Fruit fly (Drosophila melanogaster): ENCODE results near the gene CG7168.
A peak's percentile ranks its signal among the peaks of the same experiment; 100 is the strongest.

Gene CG7168

DNA sequence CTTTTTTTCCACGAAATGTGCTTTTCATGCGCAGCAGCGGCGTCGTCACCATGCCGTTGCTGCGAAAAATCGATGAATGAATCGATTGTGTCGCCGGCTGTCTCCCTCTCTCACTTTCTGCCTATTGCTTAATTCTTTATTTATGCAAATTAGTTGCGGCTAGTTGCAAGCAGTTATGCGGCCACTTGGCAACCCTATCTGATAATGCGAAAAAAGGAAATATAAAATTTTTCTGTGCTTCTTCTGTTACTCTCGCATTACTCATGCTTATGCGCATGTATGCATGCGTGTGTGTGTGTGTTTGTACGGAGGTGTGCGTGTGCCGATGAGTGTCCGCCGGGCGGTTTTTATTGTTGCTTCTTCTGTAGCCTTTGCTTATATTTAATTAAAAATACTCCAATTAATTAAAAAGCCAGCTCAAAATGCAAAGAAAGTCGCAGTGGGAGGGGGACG, 17.9 kb upstream of the CG7168 start (continued):
- no peak for TF ChIP-seq CG6791 (GFP tag; IDR thresholded peaks at IDR 0.05; ENCODE audit: partially characterized antibody)
- TF ChIP-seq crol (GFP tag; IDR thresholded peaks at IDR 0.05), result peak; percentile 49; the same call in 1 of the 2 replicates
- no peak for TF ChIP-seq CG7372 (GFP tag; IDR thresholded peaks at IDR 0.05)
- TF ChIP-seq NfI (GFP tag; optimal IDR thresholded peaks at IDR 0.05), result no peak
- no peak for TF ChIP-seq bbx (GFP tag; IDR thresholded peaks at IDR 0.05; ENCODE audit: partially characterized antibody)
- TF ChIP-seq pan (optimal IDR thresholded peaks at IDR 0.05), result no peak
- peak in 1 of 2 experiments; percentile 14 for TF ChIP-seq pan (GFP tag; optimal IDR thresholded peaks at IDR 0.05 in 1 of 2, IDR thresholded peaks at IDR 0.05 in 1 of 2)
- peak; percentile 51 for TF ChIP-seq B-H2 (GFP tag; optimal IDR thresholded peaks at IDR 0.05)
- TF ChIP-seq Fer3 (tag; optimal IDR thresholded peaks at IDR 0.05), result no peak
- peak; percentile 21; the same call in 1 of the 4 replicates for TF ChIP-seq Gug (GFP tag; IDR thresholded peaks at IDR 0.05)
- TF ChIP-seq Bteb2 (GFP tag; optimal IDR thresholded peaks at IDR 0.05), result no peak
- TF ChIP-seq stwl (tag; optimal IDR thresholded peaks at IDR 0.05), result no peak
- peak; percentile 6 for TF ChIP-seq nerfin-1 (tag; optimal IDR thresholded peaks at IDR 0.05)
- TF ChIP-seq onecut (GFP tag; IDR thresholded peaks at IDR 0.05), result peak; percentile 100
- no peak for TF ChIP-seq ato (GFP tag; IDR thresholded peaks at IDR 0.05; ENCODE audit: partially characterized antibody)
- no peak for TF ChIP-seq caup (GFP tag; optimal IDR thresholded peaks at IDR 0.05; ENCODE audit: severe bottlenecking)
- TF ChIP-seq CG11456 (GFP tag; IDR thresholded peaks at IDR 0.05), result peak; percentile 14; the same call in 1 of the 3 replicates
- TF ChIP-seq seq (GFP tag; IDR thresholded peaks at IDR 0.05), result 0 out of 2 replicates have a peak, but pooled peaks have one; percentile 3
- no peak for TF ChIP-seq CG5245 (GFP tag; optimal IDR thresholded peaks at IDR 0.05)
- no peak for TF ChIP-seq twi (tag; optimal IDR thresholded peaks at IDR 0.05)
- TF ChIP-seq D19B (GFP tag; optimal IDR thresholded peaks at IDR 0.05), result peak; percentile 6
- TF ChIP-seq CG6254 (GFP tag; optimal IDR thresholded peaks at IDR 0.05), result peak; percentile 30
- peak; percentile 1 for TF ChIP-seq jumu (GFP tag; optimal IDR thresholded peaks at IDR 0.05)
- TF ChIP-seq CG17385 (GFP tag; optimal IDR thresholded peaks at IDR 0.05), result peak; percentile 24
- peak; percentile 49 for TF ChIP-seq mirr (GFP tag; optimal IDR thresholded peaks at IDR 0.05)
- peak; percentile 24 for TF ChIP-seq Antp (GFP tag; optimal IDR thresholded peaks at IDR 0.05)
- TF ChIP-seq Hr51 (GFP tag; optimal IDR thresholded peaks at IDR 0.05), result peak in 1 of 2 experiments; percentile 12
- TF ChIP-seq CG6813 (GFP tag; optimal IDR thresholded peaks at IDR 0.05), result peak; percentile 44
- no peak for TF ChIP-seq CG2875 (GFP tag; optimal IDR thresholded peaks at IDR 0.05)
- TF ChIP-seq inv (GFP tag; IDR thresholded peaks at IDR 0.05; ENCODE audit: partially characterized antibody), result no peak
- TF ChIP-seq row (GFP tag; IDR thresholded peaks at IDR 0.05), result peak; percentile 5; the same call in 1 of the 3 replicates
- TF ChIP-seq lab (GFP tag; optimal IDR thresholded peaks at IDR 0.05), result peak; percentile 59
- peak; percentile 84 for TF ChIP-seq ewg (GFP tag; optimal IDR thresholded peaks at IDR 0.05)
- no peak for TF ChIP-seq hbn (GFP tag; IDR thresholded peaks at IDR 0.05; ENCODE audit: partially characterized antibody)
- TF ChIP-seq Dek (tag; optimal IDR thresholded peaks at IDR 0.05), result peak; percentile 11
- peak; percentile 2 for TF ChIP-seq CG7839 (tag; optimal IDR thresholded peaks at IDR 0.05)
- TF ChIP-seq CG14441 (GFP tag; IDR thresholded peaks at IDR 0.05), result 0 out of 2 replicates have a peak, but pooled peaks have one; percentile 30
- no peak for TF ChIP-seq kah (GFP tag; optimal IDR thresholded peaks at IDR 0.05)
- peak; percentile 40 for TF ChIP-seq CG12659 (GFP tag; optimal IDR thresholded peaks at IDR 0.05)
- TF ChIP-seq CG8290 (GFP tag; optimal IDR thresholded peaks at IDR 0.05), result no peak
- TF ChIP-seq CG8290 (tag; optimal IDR thresholded peaks at IDR 0.05), result peak in 1 of 2 experiments; percentile 16
- no peak for TF ChIP-seq CG6683 (GFP tag; optimal IDR thresholded peaks at IDR 0.05)
- TF ChIP-seq mam (GFP tag; optimal IDR thresholded peaks at IDR 0.05), result no peak
- TF ChIP-seq MTF-1 (GFP tag; optimal IDR thresholded peaks at IDR 0.05; ENCODE audit: borderline replicate concordance), result peak; percentile 0
- TF ChIP-seq CrebB (tag; optimal IDR thresholded peaks at IDR 0.05), result peak; percentile 11
- no peak for TF ChIP-seq CG10565 (GFP tag; optimal IDR thresholded peaks at IDR 0.05)
- TF ChIP-seq vfl (GFP tag; optimal IDR thresholded peaks at IDR 0.05), result peak; percentile 24
- TF ChIP-seq gsb-n (tag; optimal IDR thresholded peaks at IDR 0.05), result no peak
- peak; percentile 71 for TF ChIP-seq vvl (GFP tag; IDR thresholded peaks at IDR 0.05)

Measured in whole organism, embryonic.